Fruit fly (Drosophila melanogaster): ENCODE measurements around the gene Taf7.

The Taf7 gene

DNA sequence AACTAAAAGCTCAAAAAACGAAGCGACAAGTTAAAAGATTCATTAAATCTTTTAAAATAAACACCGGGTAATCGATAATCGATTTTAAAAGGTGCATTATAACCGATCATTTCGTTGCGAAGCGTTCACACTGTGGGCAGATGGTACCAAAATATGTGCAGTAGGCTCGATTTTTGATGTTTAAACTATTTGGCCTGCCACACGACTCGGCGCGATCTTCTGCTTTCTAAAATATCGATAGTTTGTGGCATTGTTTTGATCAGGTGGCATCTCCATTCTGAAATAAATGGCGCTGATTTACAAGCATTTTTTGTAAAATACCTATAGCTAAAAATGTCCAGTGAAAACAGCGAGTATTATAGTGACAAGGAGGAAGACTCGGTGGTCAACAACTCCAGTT, 13.1 kb downstream of the Taf7 start, which contains the start of the genes CG10445 and lds (continued):
- TF ChIP-seq fd102C (GFP tag; optimal IDR thresholded peaks at IDR 0.05), result no peak
- TF ChIP-seq CG33213 (GFP tag; optimal IDR thresholded peaks at IDR 0.05), result peak; percentile 23
- TF ChIP-seq Aef1 (GFP tag; IDR thresholded peaks at IDR 0.05), result no peak
- no peak for TF ChIP-seq CG43689 (GFP tag; IDR thresholded peaks at IDR 0.05)
- peak; percentile 68; the same call in 1 of the 4 replicates for TF ChIP-seq chinmo (GFP tag; IDR thresholded peaks at IDR 0.05; ENCODE audit: partially characterized antibody)
- no peak for TF ChIP-seq Hr3 (GFP tag; optimal IDR thresholded peaks at IDR 0.05)
- no peak for TF ChIP-seq psq (GFP tag; optimal IDR thresholded peaks at IDR 0.05)
- no peak for TF ChIP-seq CG12769 (tag; optimal IDR thresholded peaks at IDR 0.05)
- peak; percentile 91 for TF ChIP-seq bbx (GFP tag; IDR thresholded peaks at IDR 0.05; ENCODE audit: partially characterized antibody)
- no peak for TF ChIP-seq pita (GFP tag; optimal IDR thresholded peaks at IDR 0.05)
- TF ChIP-seq tna (GFP tag; IDR thresholded peaks at IDR 0.05; ENCODE audit: partially characterized antibody), result peak; percentile 89
- no peak for TF ChIP-seq Mrtf (GFP tag; IDR thresholded peaks at IDR 0.05)
- TF ChIP-seq her (GFP tag; optimal IDR thresholded peaks at IDR 0.05), result peak; percentile 1
- no peak for TF ChIP-seq C15 (GFP tag; IDR thresholded peaks at IDR 0.05)
- no peak for TF ChIP-seq ap (GFP tag; IDR thresholded peaks at IDR 0.05)
- peak; percentile 72; the same call in 1 of the 3 replicates for TF ChIP-seq CG6175 (GFP tag; IDR thresholded peaks at IDR 0.05)
- no peak for TF ChIP-seq CG10321 (GFP tag; IDR thresholded peaks at IDR 0.05)
- TF ChIP-seq CG9609 (GFP tag; optimal IDR thresholded peaks at IDR 0.05), result peak; percentile 13
- no peak for TF ChIP-seq Blimp-1 (GFP tag; optimal IDR thresholded peaks at IDR 0.05)
- no peak for TF ChIP-seq Atf-2 (GFP tag; optimal IDR thresholded peaks at IDR 0.05)
- TF ChIP-seq jing (GFP tag; optimal IDR thresholded peaks at IDR 0.05), result no peak
- no peak for TF ChIP-seq fd64A (GFP tag; optimal IDR thresholded peaks at IDR 0.05)
- no peak for TF ChIP-seq CG9817 (tag; optimal IDR thresholded peaks at IDR 0.05)
- TF ChIP-seq dpn (GFP tag; optimal IDR thresholded peaks at IDR 0.05), result peak; percentile 0 to 37
- no peak for TF ChIP-seq CG9215 (GFP tag; IDR thresholded peaks at IDR 0.05)
- TF ChIP-seq CG13624 (GFP tag; optimal IDR thresholded peaks at IDR 0.05), result no peak
- TF ChIP-seq cwo (GFP tag; optimal IDR thresholded peaks at IDR 0.05), result no peak
- TF ChIP-seq Gug (GFP tag; IDR thresholded peaks at IDR 0.05), result peak; percentile 48; the same call in 1 of the 4 replicates
- peak; percentile 93 for TF ChIP-seq CG13287 (GFP tag; IDR thresholded peaks at IDR 0.05; ENCODE audit: partially characterized antibody)
- TF ChIP-seq CG12391 (tag; optimal IDR thresholded peaks at IDR 0.05), result no peak
- no peak for TF ChIP-seq slou (GFP tag; optimal IDR thresholded peaks at IDR 0.05)
- TF ChIP-seq Dref (GFP tag; IDR thresholded peaks at IDR 0.05), result peak; percentile 92
- TF ChIP-seq CG7963 (GFP tag; IDR thresholded peaks at IDR 0.05; ENCODE audit: partially characterized antibody), result peak; percentile 92
- peak; percentile 84 for TF ChIP-seq Doc3 (GFP tag; IDR thresholded peaks at IDR 0.05; ENCODE audit: partially characterized antibody)
- TF ChIP-seq gem (tag; optimal IDR thresholded peaks at IDR 0.05), result no peak
- peak; percentile 63 for TF ChIP-seq CG2129 (GFP tag; IDR thresholded peaks at IDR 0.05; ENCODE audit: partially characterized antibody)
- TF ChIP-seq ssp (GFP tag; IDR thresholded peaks at IDR 0.05), result peak; percentile 96
- TF ChIP-seq vfl (GFP tag; optimal IDR thresholded peaks at IDR 0.05), result no peak
- TF ChIP-seq nmo (GFP tag; optimal IDR thresholded peaks at IDR 0.05), result peak; percentile 57
- TF ChIP-seq NFAT (GFP tag; IDR thresholded peaks at IDR 0.05), result no peak
- no peak for TF ChIP-seq oc (tag; optimal IDR thresholded peaks at IDR 0.05)
- no peak for TF ChIP-seq ham (GFP tag; IDR thresholded peaks at IDR 0.05)
- TF ChIP-seq org-1 (GFP tag; optimal IDR thresholded peaks at IDR 0.05), result no peak
- no peak for TF ChIP-seq CG17612 (GFP tag; IDR thresholded peaks at IDR 0.05)
- TF ChIP-seq phol (tag; optimal IDR thresholded peaks at IDR 0.05), result peak; percentile 95
- peak; percentile 75 for TF ChIP-seq CG4617 (GFP tag; optimal IDR thresholded peaks at IDR 0.05; ENCODE audit: borderline replicate concordance)
- no peak for TF ChIP-seq corto (GFP tag; optimal IDR thresholded peaks at IDR 0.05)
- no peak for TF ChIP-seq slp2 (GFP tag; optimal IDR thresholded peaks at IDR 0.05)
- TF ChIP-seq ftz-f1 (GFP tag; optimal IDR thresholded peaks at IDR 0.05), result no peak
- TF ChIP-seq CG1602 (GFP tag; optimal IDR thresholded peaks at IDR 0.05), result no peak
- no peak for TF ChIP-seq Ada2b (GFP tag; IDR thresholded peaks at IDR 0.05)

Measured in whole organism, embryonic.